Fruit fly (Drosophila melanogaster) whole organism: ENCODE measurements around the gene Acp1.

Experiments used
- CG8478 ChIP-seq: fragments of >200 bp; optimal IDR thresholded peaks from 2 replicates; lab custom pipeline; 2018; ENCODE audit warnings: inconsistent platforms
- EcR ChIP-seq, 2 experiments: fragments of >200 bp; optimal IDR thresholded peaks; 2 replicates each; lab custom pipeline; 2017; ENCODE audit warnings: missing biosample characterization in 2 of 2, missing genetic modification characterization in 2 of 2, missing genetic modification reagents in 2 of 2
- pan ChIP-seq: fragments of >200 bp; optimal IDR thresholded peaks from 2 replicates; lab custom pipeline; 2017
- psq ChIP-seq: fragments of >200 bp; optimal IDR thresholded peaks from 2 replicates; lab custom pipeline; 2017
- usp ChIP-seq: fragments of >200 bp; optimal IDR thresholded peaks from 2 replicates; lab custom pipeline; 2017; ENCODE audit warnings: missing biosample characterization, missing genetic modification characterization, mixed read lengths

- TF ChIP-seq EcR (GFP tag; optimal IDR thresholded peaks at IDR 0.05; lab: Kevin White, UChicago) (no peak), CG8478 (no peak), usp (GFP tag; lab: Kevin White, UChicago) (no peak), pan (lab: Kevin White, UChicago) (no peak), psq (lab: Kevin White, UChicago) (no peak)
Measured at dm6 chr2L:7767328-7767727, 26.0 kb upstream of the Acp1 start, which contains the start of gene CG7191.
